Worm (Caenorhabditis elegans) whole organism, late embryonic: ENCODE measurements around the gene K05F1.8.

Experiments
- C38D4.7 ChIP-seq: fragments of 200-800 bp; sonication (Bioruptor generic); optimal IDR thresholded peaks from 2 replicates; lab custom pipeline; 2018; ENCODE audit warnings: mild to moderate bottlenecking, missing genetic modification characterization, moderate library complexity, missing compliant biosample characterization
- F13H6.1 ChIP-seq: sonication (generic microtip); optimal IDR thresholded peaks from 2 replicates; lab custom pipeline; 2016; ENCODE audit warnings: missing genetic modification characterization, missing compliant biosample characterization
- ceh-24 ChIP-seq: sonication (generic microtip); optimal IDR thresholded peaks from 2 replicates; lab custom pipeline; 2016; ENCODE audit warnings: mild to moderate bottlenecking, missing genetic modification characterization, missing compliant biosample characterization
- ceh-45 ChIP-seq: fragments of 200-800 bp; sonication (Bioruptor generic); IDR thresholded peaks from 2 replicates; pipeline ENCODE4 v1.3.6; 2022; ENCODE audit warnings: missing genetic modification reagents, missing genetic modification characterization, missing compliant biosample characterization
- dve-1 ChIP-seq: sonication (generic microtip); optimal IDR thresholded peaks from 2 replicates; lab custom pipeline; 2017; ENCODE audit warnings: antibody characterized with exemption, mild to moderate bottlenecking, missing genetic modification characterization, missing compliant biosample characterization
- ets-4 ChIP-seq: sonication (generic microtip); optimal IDR thresholded peaks from 2 replicates; lab custom pipeline; 2016; ENCODE audit warnings: missing genetic modification characterization, missing compliant biosample characterization
- lim-6 ChIP-seq: sonication (generic microtip); optimal IDR thresholded peaks from 2 replicates; lab custom pipeline; 2016; ENCODE audit warnings: missing genetic modification characterization, missing compliant biosample characterization
- nfya-1 ChIP-seq: sonication (generic microtip); optimal IDR thresholded peaks from 2 replicates; lab custom pipeline; 2017; ENCODE audit warnings: missing genetic modification characterization, mild to moderate bottlenecking, missing compliant biosample characterization, antibody characterized with exemption, moderate library complexity
- nhr-11 ChIP-seq: fragments of 150-350 bp; optimal IDR thresholded peaks from 2 replicates; lab custom pipeline; 2014; ENCODE audit warnings: missing biosample characterization, missing genetic modification characterization
- pag-3 ChIP-seq: sonication (generic microtip); optimal IDR thresholded peaks from 2 replicates; lab custom pipeline; 2016; ENCODE audit warnings: missing compliant biosample characterization, missing genetic modification characterization, borderline replicate concordance
- pha-4 ChIP-seq: fragments of 150-350 bp; optimal IDR thresholded peaks from 2 replicates; lab custom pipeline; 2018; ENCODE audit warnings: missing biosample characterization, missing genetic modification reagents, missing genetic modification characterization
- tbx-2 ChIP-seq: sonication (generic microtip); optimal IDR thresholded peaks from 2 replicates; lab custom pipeline; 2016; ENCODE audit warnings: missing genetic modification characterization, missing compliant biosample characterization

DNA sequence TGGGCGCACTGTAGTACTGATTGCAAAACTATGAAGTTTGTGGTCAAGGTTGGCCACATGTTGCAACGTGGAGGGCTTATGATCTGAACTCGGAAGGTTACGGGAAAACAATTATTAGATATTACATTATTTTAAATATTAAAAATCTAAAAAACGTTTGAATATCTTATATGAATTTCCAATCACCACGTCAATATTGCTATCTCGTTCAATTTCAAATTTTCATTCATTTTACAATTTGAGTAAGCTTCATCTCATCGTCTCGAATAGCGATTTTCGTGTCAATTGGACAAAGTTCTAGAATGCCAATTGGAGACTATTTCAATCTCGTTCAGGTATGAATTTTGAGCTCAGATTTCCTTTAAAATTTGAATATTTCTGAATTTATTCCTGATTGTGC, 16.9 kb upstream of the K05F1.8 start, which contains the start of gene ZK1248.20:
- TF ChIP-seq pha-4 (tag; lab: Kevin White, UChicago), result no peak
- no peak for TF ChIP-seq ceh-24 (tag; lab: Kevin White, UChicago)
- TF ChIP-seq pag-3 (tag; lab: Kevin White, UChicago), result no peak
- no peak for TF ChIP-seq tbx-2 (tag; lab: Kevin White, UChicago)
- TF ChIP-seq C38D4.7 (GFP tag; lab: Kevin White, UChicago), result no peak
- no peak for TF ChIP-seq dve-1 (tag; lab: Kevin White, UChicago)
- no peak for TF ChIP-seq nfya-1 (tag; lab: Kevin White, UChicago)
- no peak for TF ChIP-seq ceh-45
- no peak for TF ChIP-seq lim-6 (tag; lab: Kevin White, UChicago)
- TF ChIP-seq ets-4, result no peak
- no peak for TF ChIP-seq nhr-11 (tag; lab: Kevin White, UChicago)
- TF ChIP-seq F13H6.1, result no peak
